Fruit fly (Drosophila melanogaster) whole organism, embryonic: ENCODE results near the gene Fas2.
A peak's percentile ranks its signal among the peaks of the same experiment; 100 is the strongest.

Experiments used
- B-H1 ChIP-seq: fragments of 200-800 bp; sonication (Bioruptor generic); IDR thresholded peaks from 3 replicates; pipeline ENCODE4 v1.3.6; 2022; ENCODE audit warnings: missing biosample characterization, missing genetic modification characterization
- B-H2 ChIP-seq: fragments of 200-800 bp; sonication (Bioruptor generic); optimal IDR thresholded peaks from 2 replicates; lab custom pipeline; 2018; ENCODE audit warnings: missing biosample characterization, mild to moderate bottlenecking, missing genetic modification characterization
- Bgb ChIP-seq: fragments of 200-800 bp; sonication (Bioruptor generic); IDR thresholded peaks from 2 replicates; pipeline ENCODE4 v1.3.6; 2022; ENCODE audit warnings: missing biosample characterization, missing genetic modification characterization; ENCODE audit not compliant: partially characterized antibody
- CG1024 ChIP-seq: fragments of 200-800 bp; sonication (Bioruptor generic); IDR thresholded peaks from 2 replicates; pipeline ENCODE4 v1.3.6; 2022; ENCODE audit warnings: missing biosample characterization, missing genetic modification characterization
- CG10565 ChIP-seq: fragments of 200-800 bp; sonication (Bioruptor generic); optimal IDR thresholded peaks from 3 replicates; lab custom pipeline; 2016; ENCODE audit warnings: missing biosample characterization, mild to moderate bottlenecking, missing genetic modification characterization
- CG11398 ChIP-seq: fragments of 200-800 bp; sonication (Bioruptor generic); optimal IDR thresholded peaks from 2 replicates; lab custom pipeline; 2016; ENCODE audit warnings: missing biosample characterization, missing genetic modification characterization
- CG1233 ChIP-seq: fragments of 200-800 bp; sonication (Bioruptor generic); optimal IDR thresholded peaks from 4 replicates; lab custom pipeline; 2018; ENCODE audit warnings: missing biosample characterization, mild to moderate bottlenecking, missing genetic modification characterization
- CG13287 ChIP-seq: fragments of 200-800 bp; sonication (Bioruptor generic); IDR thresholded peaks from 2 replicates; pipeline ENCODE4 v1.3.6; 2022; ENCODE audit warnings: missing biosample characterization, missing genetic modification characterization; ENCODE audit not compliant: partially characterized antibody
- CG14441 ChIP-seq: fragments of 200-800 bp; sonication (Bioruptor generic); IDR thresholded peaks from 2 replicates; pipeline ENCODE4 v1.3.6; 2022; ENCODE audit warnings: missing biosample characterization, missing genetic modification characterization
- CG16779 ChIP-seq: fragments of 200-800 bp; sonication (Bioruptor generic); IDR thresholded peaks from 2 replicates; pipeline ENCODE4 v1.3.6; 2022; ENCODE audit warnings: missing biosample characterization, missing genetic modification characterization
- CG17359 ChIP-seq: fragments of 200-800 bp; sonication (Bioruptor generic); optimal IDR thresholded peaks from 3 replicates; lab custom pipeline; 2018; ENCODE audit warnings: missing biosample characterization, mild to moderate bottlenecking, missing genetic modification characterization, moderate library complexity
- CG30431 ChIP-seq: fragments of 200-800 bp; sonication (Bioruptor generic); optimal IDR thresholded peaks from 2 replicates; lab custom pipeline; 2017; ENCODE audit warnings: missing biosample characterization, missing genetic modification characterization
- CG33213 ChIP-seq: fragments of 200-800 bp; sonication (Bioruptor generic); optimal IDR thresholded peaks from 3 replicates; lab custom pipeline; 2016; ENCODE audit warnings: missing biosample characterization, missing genetic modification characterization
- CG4424 ChIP-seq: fragments of 200-800 bp; sonication (Bioruptor generic); optimal IDR thresholded peaks from 3 replicates; lab custom pipeline; 2016; ENCODE audit warnings: missing biosample characterization, missing genetic modification characterization
- CG4707 ChIP-seq: fragments of 200-800 bp; sonication (Bioruptor generic); optimal IDR thresholded peaks from 2 replicates; lab custom pipeline; 2018; ENCODE audit warnings: missing biosample characterization, mild to moderate bottlenecking, missing genetic modification characterization, moderate library complexity
- CG5180 ChIP-seq: fragments of 200-800 bp; sonication (Bioruptor generic); optimal IDR thresholded peaks from 3 replicates; lab custom pipeline; 2017; ENCODE audit warnings: missing biosample characterization, missing genetic modification characterization, mild to moderate bottlenecking, moderate library complexity, missing genetic modification reagents
- CG7357 ChIP-seq: fragments of 200-800 bp; sonication (Bioruptor generic); IDR thresholded peaks from 3 replicates; pipeline ENCODE4 v1.3.6; 2022; ENCODE audit warnings: missing biosample characterization, missing genetic modification characterization
- CG7928 ChIP-seq: fragments of 200-800 bp; sonication (Bioruptor generic); optimal IDR thresholded peaks from 2 replicates; lab custom pipeline; 2017; ENCODE audit warnings: missing biosample characterization, mild to moderate bottlenecking, missing genetic modification characterization
- CG8290 ChIP-seq, 3 experiments: fragments of 200-800 bp; sonication (Bioruptor generic); optimal IDR thresholded peaks; 2 replicates each; lab custom pipeline; 2016 to 2019; ENCODE audit warnings: missing biosample characterization in 3 of 3, missing genetic modification characterization in 3 of 3, mild to moderate bottlenecking in 2 of 3, moderate library complexity in 1 of 3
- CG8765 ChIP-seq: fragments of 200-800 bp; sonication (Bioruptor generic); IDR thresholded peaks from 2 replicates; pipeline ENCODE4 v1.3.6; 2022; ENCODE audit warnings: missing biosample characterization, missing genetic modification characterization
- CG9437 ChIP-seq: fragments of 200-800 bp; sonication (Bioruptor generic); optimal IDR thresholded peaks from 2 replicates; lab custom pipeline; 2018; ENCODE audit warnings: missing biosample characterization, mild to moderate bottlenecking, missing genetic modification characterization
- CG9817 ChIP-seq: fragments of 200-800 bp; sonication (Bioruptor generic); optimal IDR thresholded peaks from 2 replicates; lab custom pipeline; 2018; ENCODE audit warnings: missing biosample characterization, mild to moderate bottlenecking, missing genetic modification characterization, moderate library complexity
- Chrac-16 ChIP-seq: fragments of 200-800 bp; sonication (Bioruptor generic); optimal IDR thresholded peaks from 3 replicates; lab custom pipeline; 2016; ENCODE audit warnings: missing biosample characterization, missing genetic modification characterization
- Deaf1 ChIP-seq: fragments of 200-800 bp; optimal IDR thresholded peaks from 3 replicates; lab custom pipeline; 2019; ENCODE audit warnings: missing biosample characterization, mild to moderate bottlenecking, missing genetic modification characterization, moderate library complexity
- Dp ChIP-seq: fragments of 200-800 bp; sonication (Bioruptor generic); optimal IDR thresholded peaks from 2 replicates; lab custom pipeline; 2018; ENCODE audit warnings: missing biosample characterization, mild to moderate bottlenecking, missing genetic modification characterization, moderate library complexity
- Hand ChIP-seq: fragments of 200-800 bp; sonication (Bioruptor generic); optimal IDR thresholded peaks from 2 replicates; lab custom pipeline; 2017; ENCODE audit warnings: mild to moderate bottlenecking, missing biosample characterization, missing genetic modification reagents, missing genetic modification characterization
- Hey ChIP-seq: fragments of 200-800 bp; sonication (Bioruptor generic); optimal IDR thresholded peaks from 3 replicates; lab custom pipeline; 2018; ENCODE audit warnings: missing biosample characterization, mild to moderate bottlenecking, missing genetic modification characterization
- Meics ChIP-seq: fragments of 200-800 bp; sonication (Bioruptor generic); optimal IDR thresholded peaks from 2 replicates; lab custom pipeline; 2017; ENCODE audit warnings: missing biosample characterization, mild to moderate bottlenecking, missing genetic modification characterization
- Mrtf ChIP-seq: fragments of 200-800 bp; sonication (Bioruptor generic); IDR thresholded peaks from 3 replicates; pipeline ENCODE4 v1.3.6; 2022; ENCODE audit warnings: missing biosample characterization, missing genetic modification characterization
- NFAT ChIP-seq: fragments of 200-800 bp; sonication (Bioruptor generic); IDR thresholded peaks from 2 replicates; pipeline ENCODE4 v1.3.6; 2022; ENCODE audit warnings: missing biosample characterization, missing genetic modification characterization
- Side ChIP-seq: fragments of 200-800 bp; sonication (Bioruptor generic); optimal IDR thresholded peaks from 2 replicates; lab custom pipeline; 2016; ENCODE audit warnings: missing biosample characterization, missing genetic modification characterization
- aop ChIP-seq: fragments of 200-800 bp; sonication (Bioruptor generic); IDR thresholded peaks from 2 replicates; pipeline ENCODE4 v1.3.6; 2022; ENCODE audit warnings: missing biosample characterization, missing genetic modification characterization
- chinmo ChIP-seq: fragments of 200-800 bp; sonication (Bioruptor generic); IDR thresholded peaks from 4 replicates; pipeline ENCODE4 v1.3.6; 2022; ENCODE audit warnings: missing biosample characterization, missing genetic modification characterization; ENCODE audit not compliant: partially characterized antibody
- chm ChIP-seq: fragments of 200-800 bp; sonication (Bioruptor generic); IDR thresholded peaks from 2 replicates; pipeline ENCODE4 v1.3.6; 2022; ENCODE audit warnings: missing biosample characterization, missing genetic modification characterization
- dati ChIP-seq: fragments of 200-800 bp; sonication (Bioruptor generic); IDR thresholded peaks from 2 replicates; pipeline ENCODE4 v1.3.6; 2022; ENCODE audit warnings: missing biosample characterization, missing genetic modification characterization
- ewg ChIP-seq: fragments of 200-800 bp; sonication (Bioruptor generic); optimal IDR thresholded peaks from 3 replicates; lab custom pipeline; 2017; ENCODE audit warnings: mild to moderate bottlenecking, missing biosample characterization, missing genetic modification reagents, missing genetic modification characterization
- grn ChIP-seq: fragments of 200-800 bp; sonication (Bioruptor generic); optimal IDR thresholded peaks from 3 replicates; lab custom pipeline; 2017; ENCODE audit warnings: missing biosample characterization, missing genetic modification characterization
- kah ChIP-seq: fragments of 200-800 bp; sonication (Bioruptor generic); optimal IDR thresholded peaks from 2 replicates; lab custom pipeline; 2018; ENCODE audit warnings: missing biosample characterization, mild to moderate bottlenecking, missing genetic modification characterization
- lov ChIP-seq, 2 experiments: fragments of 200-800 bp in 1 of 2; fragments of >200 bp in 1 of 2; sonication (Bioruptor generic) in 1 of 2; IDR thresholded peaks in 1 of 2; optimal IDR thresholded peaks in 1 of 2; 2 replicates in 1 of 2; 3 replicates in 1 of 2; pipeline versions ENCODE4 v1.3.6 to Lab custom; 2017 to 2022; ENCODE audit warnings: missing biosample characterization in 1 of 2, missing genetic modification characterization in 1 of 2
- nmo ChIP-seq: fragments of 200-800 bp; sonication (Bioruptor generic); optimal IDR thresholded peaks from 2 replicates; lab custom pipeline; 2018; ENCODE audit warnings: missing biosample characterization, mild to moderate bottlenecking, missing genetic modification characterization, moderate library complexity
- nom ChIP-seq: fragments of 200-800 bp; sonication (Bioruptor generic); optimal IDR thresholded peaks from 2 replicates; lab custom pipeline; 2017; ENCODE audit warnings: missing biosample characterization, missing genetic modification characterization, mild to moderate bottlenecking, moderate library complexity, missing genetic modification reagents
- slp2 ChIP-seq: fragments of 200-800 bp; sonication (Bioruptor generic); optimal IDR thresholded peaks from 2 replicates; lab custom pipeline; 2016; ENCODE audit warnings: missing biosample characterization, missing genetic modification characterization
- ssp ChIP-seq: fragments of 200-800 bp; sonication (Bioruptor generic); IDR thresholded peaks from 2 replicates; pipeline ENCODE4 v1.3.6; 2022; ENCODE audit warnings: missing biosample characterization, missing genetic modification characterization
- stwl ChIP-seq: fragments of 200-800 bp; sonication (Bioruptor generic); optimal IDR thresholded peaks from 3 replicates; lab custom pipeline; 2018; ENCODE audit warnings: missing biosample characterization, mild to moderate bottlenecking, missing genetic modification characterization, moderate library complexity
- tll ChIP-seq, 2 experiments: fragments of 200-800 bp in 1 of 2; fragments of >200 bp in 1 of 2; sonication (Bioruptor generic) in 1 of 2; optimal IDR thresholded peaks; 2 replicates each; lab custom pipeline; 2017 to 2019; ENCODE audit warnings: missing biosample characterization in 2 of 2, missing genetic modification characterization in 2 of 2, mild to moderate bottlenecking in 1 of 2, moderate library complexity in 1 of 2
- wdn ChIP-seq: fragments of 200-800 bp; sonication (Bioruptor generic); IDR thresholded peaks from 2 replicates; pipeline ENCODE4 v1.3.6; 2022; ENCODE audit warnings: missing biosample characterization, missing genetic modification characterization
- z ChIP-seq: fragments of 200-800 bp; sonication (Bioruptor generic); IDR thresholded peaks from 3 replicates; pipeline ENCODE4 v1.3.6; 2022; ENCODE audit warnings: missing biosample characterization, missing genetic modification characterization

Fas2 gene

DNA sequence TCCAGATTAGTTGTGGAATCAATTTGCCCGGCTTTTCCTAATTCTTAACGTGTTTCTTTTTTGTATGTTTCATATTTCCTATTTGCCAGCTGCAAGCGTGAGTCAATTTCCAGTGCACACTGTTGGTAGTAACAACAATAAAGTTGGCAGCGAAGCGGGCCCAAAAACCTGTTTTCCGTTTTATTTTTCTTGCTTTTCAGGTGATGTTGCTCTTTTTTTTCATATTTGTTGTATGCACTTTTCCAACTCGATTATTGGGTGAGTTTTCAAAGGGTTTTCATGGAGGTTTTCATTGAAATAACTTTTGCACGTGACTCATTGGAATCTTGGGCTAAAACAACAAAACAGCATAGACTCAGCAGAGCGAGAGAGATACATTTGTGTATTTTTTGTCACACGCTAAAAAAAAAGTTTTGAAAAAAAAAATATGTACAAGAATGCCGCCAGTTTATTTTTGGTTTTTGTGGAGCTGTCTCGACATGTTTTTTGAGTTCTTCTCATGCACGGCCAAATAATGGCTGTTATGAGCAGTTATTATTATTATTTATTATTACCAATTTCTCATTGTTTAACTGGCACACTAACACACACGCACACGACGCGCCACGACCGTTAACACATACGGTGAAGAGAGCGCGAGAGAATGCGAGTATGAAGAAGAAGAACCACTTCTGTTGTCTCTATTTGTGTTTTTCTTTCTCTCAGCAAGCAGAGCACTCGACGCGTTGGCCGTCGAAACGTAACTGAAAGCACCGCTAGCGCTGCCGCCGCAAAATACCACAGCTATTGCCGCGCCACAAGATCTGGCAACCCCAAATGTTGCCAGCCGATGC lies at the start of gene Fas2 (continued):
- TF ChIP-seq Deaf1 (tag; lab: Kevin White, UChicago) (peak; percentile 39), Hey (tag; lab: Kevin White, UChicago) (no peak), tll (GFP tag; optimal IDR thresholded peaks at IDR 0.05; lab: Kevin White, UChicago) (no peak), Mrtf (no peak), Dp (no peak), CG14441 (GFP tag; lab: Robert Waterston, UW) (peak; percentile 55; the same call in 1 of the 2 replicates), Side (GFP tag; lab: Kevin White, UChicago) (peak; percentile 52), dati (GFP tag; lab: Robert Waterston, UW) (no peak), CG4707 (GFP tag; lab: Kevin White, UChicago) (peak; percentile 50), NFAT (peak; percentile 58), ewg (GFP tag; lab: Kevin White, UChicago) (peak; percentile 26), CG17359 (tag; lab: Kevin White, UChicago) (peak; percentile 57), CG1024 (GFP tag; lab: Robert Waterston, UW) (peak; percentile 27; the same call in 1 of the 2 replicates), CG13287 (GFP tag; lab: Robert Waterston, UW) (0 out of 2 replicates have a peak, but pooled peaks have one; percentile 39), stwl (peak; percentile 72), slp2 (GFP tag; lab: Kevin White, UChicago) (no peak), chm (GFP tag; lab: Robert Waterston, UW) (peak; percentile 86), grn (GFP tag; lab: Kevin White, UChicago) (no peak), B-H2 (GFP tag; lab: Kevin White, UChicago) (peak; percentile 50), Meics (GFP tag; lab: Kevin White, UChicago) (peak; percentile 63), aop (no peak), wdn (GFP tag; lab: Robert Waterston, UW) (no peak), CG8290 (GFP tag; optimal IDR thresholded peaks at IDR 0.05; lab: Kevin White, UChicago) (no peak), CG8290 (tag; optimal IDR thresholded peaks at IDR 0.05; lab: Kevin White, UChicago) (peak; percentile 11 to 84), B-H1 (GFP tag; lab: Robert Waterston, UW) (peak; percentile 23; the same call in 1 of the 3 replicates), CG11398 (GFP tag; lab: Kevin White, UChicago) (peak; percentile 13), CG33213 (GFP tag; lab: Kevin White, UChicago) (peak; percentile 28), CG4424 (GFP tag; lab: Kevin White, UChicago) (no peak), chinmo (peak; percentile 89; the same call in 3 of the 4 replicates), z (GFP tag; lab: Robert Waterston, UW) (peak; percentile 30; the same call in 1 of the 3 replicates), nmo (peak; percentile 7), CG16779 (GFP tag; lab: Robert Waterston, UW) (no peak), CG30431 (GFP tag; lab: Kevin White, UChicago) (no peak), Hand (GFP tag; lab: Kevin White, UChicago) (peak; percentile 35), CG9437 (peak; percentile 72), Chrac-16 (GFP tag; lab: Kevin White, UChicago) (no peak), CG8765 (GFP tag; lab: Robert Waterston, UW) (no peak), nom (peak; percentile 65), kah (peak; percentile 57), CG5180 (GFP tag; lab: Kevin White, UChicago) (peak; percentile 39), lov (optimal IDR thresholded peaks at IDR 0.05; lab: Kevin White, UChicago) (no peak), lov (GFP tag; IDR thresholded peaks at IDR 0.05; lab: Robert Waterston, UW) (no peak), CG9817 (no peak), Bgb (peak; percentile 54; the same call in 1 of the 2 replicates), CG10565 (GFP tag; lab: Kevin White, UChicago) (no peak), CG7928 (GFP tag; lab: Kevin White, UChicago) (peak; percentile 30), CG1233 (GFP tag; lab: Kevin White, UChicago) (peak; percentile 8), ssp (GFP tag; lab: Robert Waterston, UW) (no peak), CG7357 (GFP tag; lab: Robert Waterston, UW) (0 out of 3 replicates have a peak, but pooled peaks have one; percentile 18)
